Comparison of ENCODE assay signal across 5 worm cellular contexts in the genomic region with DNA sequence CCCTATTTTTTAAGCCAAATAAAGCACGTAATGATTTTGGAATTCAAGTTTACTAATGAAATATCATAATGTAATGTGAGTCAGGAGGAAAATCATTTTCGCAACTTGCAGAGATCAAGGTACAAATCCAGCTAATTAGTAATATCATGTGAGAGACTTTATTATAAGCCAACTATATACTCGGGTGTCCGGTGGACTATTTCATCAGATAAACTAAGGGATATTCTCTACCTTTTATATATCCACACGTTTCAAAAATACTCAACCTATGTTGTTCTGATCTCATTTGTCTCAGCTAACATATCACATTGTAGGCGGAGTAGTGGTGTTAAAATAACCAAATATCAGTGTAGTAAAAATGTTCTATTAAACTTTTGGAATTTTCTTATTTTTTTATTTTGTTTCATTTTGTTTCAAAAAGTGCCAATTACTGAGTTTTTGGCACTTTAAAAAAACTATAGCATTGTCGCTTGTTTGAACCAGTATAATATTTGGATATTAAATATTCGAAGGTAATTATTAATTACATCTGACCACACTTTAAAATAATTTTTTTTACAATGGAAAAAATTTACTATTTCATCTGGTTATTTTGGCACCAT.
A peak's percentile ranks its signal among the peaks of the same experiment; 100 is the strongest.
TF ChIP-seq lines count a peak whose summit lies in the region.

No protein-coding gene starts in this region.

TF ChIP-seq in whole organism, L1 larva, 84 proteins besides CTCF, POLR2A, EP300 and RAD21 (continued from another document and continues in another):
- TF ChIP-seq nhr-20 (tag; optimal IDR thresholded peaks at IDR 0.05; lab: Kevin White, UChicago) (peak; percentile 92), hpl-2 (GFP tag; optimal IDR thresholded peaks at IDR 0.05; lab: Kevin White, UChicago) (peak; percentile 84), grh-1 (GFP tag; IDR thresholded peaks at IDR 0.05; lab: Robert Waterston, UW) (peak; percentile 75), pqm-1 (tag; optimal IDR thresholded peaks at IDR 0.05; lab: Kevin White, UChicago) (no peak), C04F5.9 (tag; optimal IDR thresholded peaks at IDR 0.05; lab: Kevin White, UChicago) (peak; percentile 62), mep-1 (tag; optimal IDR thresholded peaks at IDR 0.05; lab: Kevin White, UChicago) (peak; percentile 73), ztf-11 (tag; optimal IDR thresholded peaks at IDR 0.05; lab: Kevin White, UChicago) (peak; percentile 35 to 74), unc-30 (tag; optimal IDR thresholded peaks at IDR 0.05; lab: Kevin White, UChicago) (no peak), efl-3 (GFP tag; optimal IDR thresholded peaks at IDR 0.05; lab: Kevin White, UChicago) (peak; percentile 62), nhr-85 (tag; lab: Kevin White, UChicago) (peak; percentile 87), xbp-1 (tag; optimal IDR thresholded peaks at IDR 0.05; lab: Kevin White, UChicago) (peak; percentile 76), vab-15 (tag; optimal IDR thresholded peaks at IDR 0.05; lab: Kevin White, UChicago) (peak; percentile 89), jun-1 (tag; optimal IDR thresholded peaks at IDR 0.05; lab: Kevin White, UChicago) (peak; percentile 97), ceh-8 (GFP tag; optimal IDR thresholded peaks at IDR 0.05; lab: Kevin White, UChicago) (peak; percentile 95), nhr-28 (tag; optimal IDR thresholded peaks at IDR 0.05; lab: Kevin White, UChicago) (peak; percentile 18), unc-86 (tag; optimal IDR thresholded peaks at IDR 0.05; lab: Kevin White, UChicago) (peak; percentile 50), ceh-82 (tag; optimal IDR thresholded peaks at IDR 0.05; lab: Kevin White, UChicago) (peak; percentile 65 to 88 (median 82)), pag-3 (tag; optimal IDR thresholded peaks at IDR 0.05; lab: Kevin White, UChicago; ENCODE audit: borderline replicate concordance, insufficient read depth) (no peak), fkh-4 (tag; optimal IDR thresholded peaks at IDR 0.05; lab: Kevin White, UChicago; ENCODE audit: borderline replicate concordance) (peak; percentile 84), egl-27 (tag; optimal IDR thresholded peaks at IDR 0.05; lab: Kevin White, UChicago) (peak in 1 of 2 experiments; percentile 49), nhr-47 (tag; optimal IDR thresholded peaks at IDR 0.05; lab: Kevin White, UChicago) (peak; percentile 98), fos-1 (tag; optimal IDR thresholded peaks at IDR 0.05; lab: Kevin White, UChicago) (peak; percentile 91), nhr-11 (tag; optimal IDR thresholded peaks at IDR 0.05; lab: Kevin White, UChicago) (peak; percentile 96), snu-23 (GFP tag; optimal IDR thresholded peaks at IDR 0.05; lab: Kevin White, UChicago) (peak; percentile 98)

TF ChIP-seq in whole organism, L2 larva, 48 proteins besides CTCF, POLR2A, EP300 and RAD21 (continued from another document):
- TF ChIP-seq unc-62 (GFP tag; optimal IDR thresholded peaks at IDR 0.05; lab: Kevin White, UChicago) (no peak), ceh-16 (tag; optimal IDR thresholded peaks at IDR 0.05; lab: Kevin White, UChicago) (peak; percentile 80), aly-2 (tag; optimal IDR thresholded peaks at IDR 0.05; lab: Kevin White, UChicago) (peak; percentile 59), nhr-129 (tag; optimal IDR thresholded peaks at IDR 0.05; lab: Kevin White, UChicago) (peak; percentile 96), egl-27 (tag; optimal IDR thresholded peaks at IDR 0.05; lab: Kevin White, UChicago) (peak; percentile 93), sma-3 (GFP tag; optimal IDR thresholded peaks at IDR 0.05; lab: Kevin White, UChicago) (peak; percentile 94), Y55F3AM.14 (GFP tag; optimal IDR thresholded peaks at IDR 0.05; lab: Kevin White, UChicago) (peak; percentile 74), mbf-1 (tag; optimal IDR thresholded peaks at IDR 0.05; lab: Kevin White, UChicago) (peak; percentile 62), crh-2 (tag; optimal IDR thresholded peaks at IDR 0.05; lab: Kevin White, UChicago) (peak; percentile 96), unc-39 (tag; optimal IDR thresholded peaks at IDR 0.05; lab: Kevin White, UChicago) (no peak), nhr-25 (tag; optimal IDR thresholded peaks at IDR 0.05; lab: Kevin White, UChicago) (peak; percentile 95), lin-13 (GFP tag; optimal IDR thresholded peaks at IDR 0.05; lab: Kevin White, UChicago) (peak; percentile 93), R02D3.7 (tag; optimal IDR thresholded peaks at IDR 0.05; lab: Kevin White, UChicago) (peak; percentile 45), nhr-21 (tag; optimal IDR thresholded peaks at IDR 0.05; lab: Kevin White, UChicago) (peak; percentile 99)

TF ChIP-seq in whole organism, L3 larva, 47 proteins besides CTCF, POLR2A, EP300 and RAD21 (continued from another document):
- TF ChIP-seq unc-39 (tag; optimal IDR thresholded peaks at IDR 0.05; lab: Kevin White, UChicago) (peak; percentile 11), mdl-1 (tag; optimal IDR thresholded peaks at IDR 0.05; lab: Kevin White, UChicago) (peak; percentile 34), ama-1 (optimal IDR thresholded peaks at IDR 0.05; lab: Kevin White, UChicago) (no peak), snpc-4 (tag; optimal IDR thresholded peaks at IDR 0.05; lab: Kevin White, UChicago) (peak; percentile 86), elt-3 (tag; optimal IDR thresholded peaks at IDR 0.05; lab: Kevin White, UChicago) (peak in 1 of 3 experiments; percentile 94), nhr-43 (tag; optimal IDR thresholded peaks at IDR 0.05; lab: Kevin White, UChicago; ENCODE audit: poor library complexity, severe bottlenecking) (peak; percentile 98), nhr-11 (tag; optimal IDR thresholded peaks at IDR 0.05; lab: Kevin White, UChicago) (peak; percentile 88), lsy-12 (tag; optimal IDR thresholded peaks at IDR 0.05; lab: Kevin White, UChicago) (peak; percentile 81), ceh-28 (tag; optimal IDR thresholded peaks at IDR 0.05; lab: Kevin White, UChicago) (peak; percentile 96), unc-62 (GFP tag; optimal IDR thresholded peaks at IDR 0.05; lab: Kevin White, UChicago) (peak; percentile 66), nhr-23 (tag; optimal IDR thresholded peaks at IDR 0.05; lab: Kevin White, UChicago) (peak; percentile 94)

TF ChIP-seq in whole organism, L4 larva, 104 proteins besides CTCF, POLR2A, EP300 and RAD21 (continued from another document and continues in another):
- TF ChIP-seq nhr-42 (GFP tag; IDR thresholded peaks at IDR 0.05; lab: Robert Waterston, UW) (peak; percentile 96), pha-4 (GFP tag; IDR thresholded peaks at IDR 0.05; lab: Robert Waterston, UW) (peak; percentile 79), pha-4 (tag; optimal IDR thresholded peaks at IDR 0.05; lab: Kevin White, UChicago) (no peak), ceh-32 (tag; optimal IDR thresholded peaks at IDR 0.05; lab: Kevin White, UChicago; ENCODE audit: poor library complexity) (peak; percentile 77), F10B5.3 (tag; optimal IDR thresholded peaks at IDR 0.05; lab: Kevin White, UChicago) (peak; percentile 83), ztf-11 (tag; optimal IDR thresholded peaks at IDR 0.05; lab: Kevin White, UChicago) (no peak), unc-130 (GFP tag; optimal IDR thresholded peaks at IDR 0.05; lab: Kevin White, UChicago) (no peak), zfp-2 (tag; optimal IDR thresholded peaks at IDR 0.05; lab: Kevin White, UChicago) (peak; percentile 65), lin-15B (tag; optimal IDR thresholded peaks at IDR 0.05; lab: Kevin White, UChicago) (no peak), arid-1 (GFP tag; conservative IDR thresholded peaks at IDR 0.05; lab: Robert Waterston, UW) (no peak; the same call in 1 of the 2 replicates), php-3 (GFP tag; IDR thresholded peaks at IDR 0.05; lab: Robert Waterston, UW) (peak; percentile 87), egl-27 (tag; optimal IDR thresholded peaks at IDR 0.05; lab: Kevin White, UChicago) (no peak), mep-1 (tag; optimal IDR thresholded peaks at IDR 0.05; lab: Kevin White, UChicago) (peak; percentile 99), T20F7.1 (GFP tag; optimal IDR thresholded peaks at IDR 0.05; lab: Kevin White, UChicago) (peak; percentile 88), nhr-102 (tag; optimal IDR thresholded peaks at IDR 0.05; lab: Kevin White, UChicago) (peak; percentile 98), lin-29 (GFP tag; IDR thresholded peaks at IDR 0.05; lab: Robert Waterston, UW) (peak; percentile 61; the same call in 1 of the 2 replicates), hmg-1.1 (GFP tag; IDR thresholded peaks at IDR 0.05; lab: Robert Waterston, UW) (peak; percentile 99), duxl-1 (tag; optimal IDR thresholded peaks at IDR 0.05; lab: Kevin White, UChicago; ENCODE audit: poor library complexity) (peak; percentile 97), madf-9 (GFP tag; conservative IDR thresholded peaks at IDR 0.05; lab: Robert Waterston, UW) (peak; percentile 86), nhr-28 (tag; optimal IDR thresholded peaks at IDR 0.05; lab: Kevin White, UChicago) (peak; percentile 77), lin-13 (GFP tag; optimal IDR thresholded peaks at IDR 0.05; lab: Kevin White, UChicago) (peak; percentile 95), pqm-1 (tag; optimal IDR thresholded peaks at IDR 0.05; lab: Kevin White, UChicago) (peak; percentile 19), ama-1 (optimal IDR thresholded peaks at IDR 0.05; lab: Kevin White, UChicago) (no peak), rbr-2 (tag; optimal IDR thresholded peaks at IDR 0.05; lab: Kevin White, UChicago) (peak; percentile 97), dpl-1 (GFP tag; optimal IDR thresholded peaks at IDR 0.05; lab: Kevin White, UChicago) (peak; percentile 58), nhr-111 (GFP tag; optimal IDR thresholded peaks at IDR 0.05; lab: Kevin White, UChicago) (no peak), mdt-29 (GFP tag; IDR thresholded peaks at IDR 0.05; lab: Robert Waterston, UW) (no peak; the same call in 1 of the 2 replicates), R02D3.7 (tag; optimal IDR thresholded peaks at IDR 0.05; lab: Kevin White, UChicago) (no peak), snpc-4 (tag; optimal IDR thresholded peaks at IDR 0.05; lab: Kevin White, UChicago) (no peak), madf-5 (GFP tag; IDR thresholded peaks at IDR 0.05; lab: Robert Waterston, UW) (no peak), attf-4 (tag; optimal IDR thresholded peaks at IDR 0.05; lab: Kevin White, UChicago) (no peak), lir-3 (tag; optimal IDR thresholded peaks at IDR 0.05; lab: Kevin White, UChicago) (peak; percentile 67), saeg-2 (GFP tag; IDR thresholded peaks at IDR 0.05; lab: Robert Waterston, UW) (peak; percentile 81; the same call in 1 of the 2 replicates), nhr-6 (tag; optimal IDR thresholded peaks at IDR 0.05; lab: Kevin White, UChicago) (peak; percentile 98), fkh-10 (GFP tag; optimal IDR thresholded peaks at IDR 0.05; lab: Kevin White, UChicago) (peak; percentile 77), lin-38 (GFP tag; IDR thresholded peaks at IDR 0.05; lab: Robert Waterston, UW) (peak; percentile 72), zip-2 (tag; optimal IDR thresholded peaks at IDR 0.05; lab: Kevin White, UChicago) (peak; percentile 94), lin-39 (tag; optimal IDR thresholded peaks at IDR 0.05; lab: Kevin White, UChicago) (peak; percentile 70), tra-1 (GFP tag; IDR thresholded peaks at IDR 0.05; lab: Robert Waterston, UW) (peak; percentile 86), skn-1 (tag; optimal IDR thresholded peaks at IDR 0.05; lab: Kevin White, UChicago) (no peak)

TF ChIP-seq in whole organism, young adult, 124 proteins besides CTCF, POLR2A, EP300 and RAD21 (continued from another document):
- TF ChIP-seq snpc-4 (GFP tag; optimal IDR thresholded peaks at IDR 0.05; lab: Kevin White, UChicago) = no peak
- TF ChIP-seq snpc-4 (tag; optimal IDR thresholded peaks at IDR 0.05; lab: Kevin White, UChicago) = peak; percentile 41 to 81 (median 69)
- peak; percentile 90 for TF ChIP-seq hmg-20 (GFP tag; IDR thresholded peaks at IDR 0.05; lab: Robert Waterston, UW)
- peak; percentile 47 for TF ChIP-seq F52B5.7 (tag; optimal IDR thresholded peaks at IDR 0.05; lab: Kevin White, UChicago)
- TF ChIP-seq C06A6.2 (GFP tag; conservative IDR thresholded peaks at IDR 0.05; lab: Robert Waterston, UW) = peak; percentile 87
- TF ChIP-seq mel-28 (tag; optimal IDR thresholded peaks at IDR 0.05; lab: Kevin White, UChicago; ENCODE audit: borderline replicate concordance) = no peak
- TF ChIP-seq ccch-3 (GFP tag; optimal IDR thresholded peaks at IDR 0.05; lab: Kevin White, UChicago) = peak; percentile 27
- peak; percentile 23 for TF ChIP-seq akir-1 (GFP tag; optimal IDR thresholded peaks at IDR 0.05; lab: Kevin White, UChicago)
- no peak for TF ChIP-seq ceh-40 (GFP tag; IDR thresholded peaks at IDR 0.05; lab: Robert Waterston, UW)
- TF ChIP-seq lsl-1 (GFP tag; optimal IDR thresholded peaks at IDR 0.05; lab: Kevin White, UChicago) = no peak
- TF ChIP-seq lin-40 (tag; optimal IDR thresholded peaks at IDR 0.05; lab: Kevin White, UChicago) = peak; percentile 99
- TF ChIP-seq tlf-1 (GFP tag; optimal IDR thresholded peaks at IDR 0.05; lab: Kevin White, UChicago) = peak; percentile 92
- no peak for TF ChIP-seq ama-1 (optimal IDR thresholded peaks at IDR 0.05; lab: Kevin White, UChicago)
- TF ChIP-seq ama-1 (GFP tag; optimal IDR thresholded peaks at IDR 0.05; lab: Kevin White, UChicago) = no peak
- TF ChIP-seq madf-10 (tag; optimal IDR thresholded peaks at IDR 0.05; lab: Kevin White, UChicago) = peak; percentile 91
- no peak for TF ChIP-seq die-1 (tag; optimal IDR thresholded peaks at IDR 0.05; lab: Kevin White, UChicago)
- peak; percentile 3 for TF ChIP-seq snpc-3.4 (tag; optimal IDR thresholded peaks at IDR 0.05; lab: Kevin White, UChicago)
- no peak for TF ChIP-seq ztf-6 (GFP tag; IDR thresholded peaks at IDR 0.05; lab: Robert Waterston, UW)
- peak; percentile 95 for TF ChIP-seq B0336.3 (GFP tag; IDR thresholded peaks at IDR 0.05; lab: Robert Waterston, UW)
- peak; percentile 60 for TF ChIP-seq ekl-4 (GFP tag; IDR thresholded peaks at IDR 0.05; lab: Robert Waterston, UW)
- peak; percentile 86 for TF ChIP-seq F23B12.7 (tag; optimal IDR thresholded peaks at IDR 0.05; lab: Kevin White, UChicago; ENCODE audit: insufficient read depth)
- peak; percentile 66 for TF ChIP-seq nhr-80 (tag; optimal IDR thresholded peaks at IDR 0.05; lab: Kevin White, UChicago)
- no peak for TF ChIP-seq snpc-1.1 (tag; optimal IDR thresholded peaks at IDR 0.05; lab: Kevin White, UChicago; ENCODE audit: insufficient read depth)
- no peak for TF ChIP-seq efl-1 (GFP tag; optimal IDR thresholded peaks at IDR 0.05; lab: Kevin White, UChicago)
- peak; percentile 97 for TF ChIP-seq Y56A3A.18 (GFP tag; IDR thresholded peaks at IDR 0.05; lab: Robert Waterston, UW)
- peak; percentile 27 for TF ChIP-seq ets-4 (GFP tag; optimal IDR thresholded peaks at IDR 0.05; lab: Kevin White, UChicago)
- TF ChIP-seq B0035.1 (tag; optimal IDR thresholded peaks at IDR 0.05; lab: Kevin White, UChicago) = peak; percentile 83
- no peak for TF ChIP-seq snpc-1.3 (tag; optimal IDR thresholded peaks at IDR 0.05; lab: Kevin White, UChicago; ENCODE audit: insufficient read depth)
- TF ChIP-seq ztf-18 (tag; optimal IDR thresholded peaks at IDR 0.05; lab: Kevin White, UChicago) = peak; percentile 7
- TF ChIP-seq F33H1.4 (GFP tag; IDR thresholded peaks at IDR 0.05; lab: Robert Waterston, UW) = no peak
- peak; percentile 68 for TF ChIP-seq T07F8.4 (tag; optimal IDR thresholded peaks at IDR 0.05; lab: Kevin White, UChicago)
- peak; percentile 93 for TF ChIP-seq nfyb-1 (GFP tag; IDR thresholded peaks at IDR 0.05; lab: Robert Waterston, UW)
- TF ChIP-seq let-607 (tag; optimal IDR thresholded peaks at IDR 0.05; lab: Kevin White, UChicago) = peak in 1 of 2 experiments; percentile 88
- no peak for TF ChIP-seq mes-4 (tag; optimal IDR thresholded peaks at IDR 0.05; lab: Kevin White, UChicago)
- peak; percentile 94 for TF ChIP-seq repo-1 (tag; optimal IDR thresholded peaks at IDR 0.05; lab: Kevin White, UChicago)
- no peak for TF ChIP-seq nfya-2 (GFP tag; IDR thresholded peaks at IDR 0.05; lab: Robert Waterston, UW)
- 0 out of 2 replicates have a peak, but pooled peaks have one; percentile 30 for TF ChIP-seq lin-26 (GFP tag; IDR thresholded peaks at IDR 0.05; lab: Robert Waterston, UW)
- TF ChIP-seq ceh-100 (GFP tag; IDR thresholded peaks at IDR 0.05; lab: Robert Waterston, UW) = no peak; the same call in 1 of the 2 replicates
- peak; percentile 81 for TF ChIP-seq cebp-2 (GFP tag; IDR thresholded peaks at IDR 0.05; lab: Robert Waterston, UW)
- TF ChIP-seq ztf-26 (tag; optimal IDR thresholded peaks at IDR 0.05; lab: Kevin White, UChicago) = peak; percentile 98
- TF ChIP-seq bed-2 (GFP tag; IDR thresholded peaks at IDR 0.05; lab: Robert Waterston, UW) = no peak
- peak; percentile 66 for TF ChIP-seq somi-1 (GFP tag; optimal IDR thresholded peaks at IDR 0.05; lab: Kevin White, UChicago)
- TF ChIP-seq F22D6.2 (tag; optimal IDR thresholded peaks at IDR 0.05; lab: Kevin White, UChicago) = peak; percentile 92
- TF ChIP-seq K12H6.12 (tag; optimal IDR thresholded peaks at IDR 0.05; lab: Kevin White, UChicago) = peak; percentile 74
